Worm (Caenorhabditis elegans): ENCODE results near the gene R07B7.10.

ce11 chrV:12080274-12080673 lies 2.7 kb upstream of the R07B7.10 start, which contains the start of gene R07B7.9:
- TF ChIP-seq him-1 (tag; optimal IDR thresholded peaks at IDR 0.05) (no peak), W03F9.2 (tag; optimal IDR thresholded peaks at IDR 0.05) (no peak), dao-5 (tag; optimal IDR thresholded peaks at IDR 0.05) (no peak)
